Fruit fly (Drosophila melanogaster) whole organism, wandering third instar larva: ENCODE measurements around the gene CG4270.
A peak's percentile ranks its signal among the peaks of the same experiment; 100 is the strongest.

Source experiments
- Abd-B ChIP-seq: fragments of >200 bp; optimal IDR thresholded peaks from 2 replicates; lab custom pipeline; 2017; ENCODE audit warnings: missing biosample characterization, missing genetic modification characterization
- CG32264 ChIP-seq: fragments of 200-800 bp; sonication (Bioruptor generic); optimal IDR thresholded peaks from 2 replicates; lab custom pipeline; 2016; ENCODE audit warnings: missing biosample characterization, missing genetic modification characterization
- CG9705 ChIP-seq: fragments of 200-800 bp; sonication (Bioruptor generic); optimal IDR thresholded peaks from 2 replicates; lab custom pipeline; 2018; ENCODE audit warnings: missing biosample characterization, mild to moderate bottlenecking, missing genetic modification characterization
- CrebA ChIP-seq: fragments of 200-800 bp; sonication (Bioruptor generic); optimal IDR thresholded peaks from 2 replicates; lab custom pipeline; 2016; ENCODE audit warnings: missing biosample characterization, mild to moderate bottlenecking, missing genetic modification characterization, borderline replicate concordance
- Dfd ChIP-seq: fragments of >200 bp; optimal IDR thresholded peaks from 2 replicates; lab custom pipeline; 2017; ENCODE audit warnings: missing biosample characterization, missing genetic modification characterization
- Dif ChIP-seq: fragments of 200-275, 200-300 bp; sonication (Bioruptor generic); optimal IDR thresholded peaks from 2 replicates; lab custom pipeline; 2018; ENCODE audit warnings: missing biosample characterization, missing genetic modification characterization; ENCODE audit not compliant: partially characterized antibody
- GATAd ChIP-seq: sonication (Bioruptor generic); optimal IDR thresholded peaks from 2 replicates; lab custom pipeline; 2016; ENCODE audit warnings: missing biosample characterization, missing genetic modification characterization
- HLH106 ChIP-seq: fragments of 200-800 bp; optimal IDR thresholded peaks from 3 replicates; lab custom pipeline; 2019; ENCODE audit warnings: missing biosample characterization, mild to moderate bottlenecking, missing genetic modification characterization, moderate library complexity
- Hnf4 ChIP-seq: fragments of 200-800 bp; sonication (Bioruptor generic); optimal IDR thresholded peaks from 2 replicates; lab custom pipeline; 2016; ENCODE audit warnings: missing biosample characterization, mild to moderate bottlenecking, missing genetic modification characterization
- Hr78 ChIP-seq: fragments of >200 bp; optimal IDR thresholded peaks from 2 replicates; lab custom pipeline; 2017; ENCODE audit warnings: missing biosample characterization, missing genetic modification characterization
- Hr83 ChIP-seq: fragments of 200-300 bp; sonication (Bioruptor generic); optimal IDR thresholded peaks from 2 replicates; lab custom pipeline; 2016; ENCODE audit warnings: missing biosample characterization, mild to moderate bottlenecking, missing genetic modification characterization, moderate library complexity; ENCODE audit not compliant: poor library complexity, severe bottlenecking
- Jra ChIP-seq: sonication (Bioruptor generic); optimal IDR thresholded peaks from 2 replicates; lab custom pipeline; 2016; ENCODE audit warnings: missing biosample characterization, missing genetic modification characterization
- Mio ChIP-seq: sonication (Bioruptor generic); optimal IDR thresholded peaks from 2 replicates; lab custom pipeline; 2016; ENCODE audit warnings: missing biosample characterization, missing genetic modification characterization
- Myc ChIP-seq: fragments of >200 bp; optimal IDR thresholded peaks from 2 replicates; lab custom pipeline; 2017
- N ChIP-seq: fragments of >200 bp; optimal IDR thresholded peaks from 2 replicates; lab custom pipeline; 2018; ENCODE audit warnings: missing biosample characterization, missing external identifiers, missing genetic modification characterization
- OdsH ChIP-seq: fragments of 200-800 bp; sonication (Bioruptor generic); optimal IDR thresholded peaks from 2 replicates; lab custom pipeline; 2016; ENCODE audit warnings: missing biosample characterization, mild to moderate bottlenecking, missing genetic modification characterization
- Rel ChIP-seq, 2 experiments: fragments of 200-800 bp; sonication (Bioruptor generic) in 1 of 2; optimal IDR thresholded peaks; 2 replicates in 1 of 2; 3 replicates in 1 of 2; lab custom pipeline; 2016 to 2019; ENCODE audit warnings: mild to moderate bottlenecking in 2 of 2, missing biosample characterization in 2 of 2, missing genetic modification characterization in 2 of 2, moderate library complexity in 1 of 2
- Sp1 ChIP-seq: fragments of 200-800 bp; sonication (Bioruptor generic); optimal IDR thresholded peaks from 3 replicates; lab custom pipeline; 2019; ENCODE audit warnings: missing biosample characterization, mild to moderate bottlenecking, missing genetic modification characterization, moderate library complexity
- Vsx2 ChIP-seq: fragments of 200-300, 225-300 bp; sonication (Bioruptor generic); optimal IDR thresholded peaks from 2 replicates; lab custom pipeline; 2018; ENCODE audit warnings: missing biosample characterization, missing genetic modification characterization; ENCODE audit not compliant: partially characterized antibody
- br ChIP-seq: fragments of 200-800 bp; sonication (Bioruptor generic); optimal IDR thresholded peaks from 2 replicates; lab custom pipeline; 2016; ENCODE audit warnings: missing biosample characterization, missing genetic modification characterization
- brk ChIP-seq: fragments of 200-800 bp; sonication (Bioruptor generic); optimal IDR thresholded peaks from 2 replicates; lab custom pipeline; 2016; ENCODE audit warnings: missing biosample characterization, mild to moderate bottlenecking, missing genetic modification characterization
- dl ChIP-seq, 2 experiments: fragments of 175-275, 200-275 bp in 1 of 2; fragments of 200-275 bp in 1 of 2; sonication (Bioruptor generic); optimal IDR thresholded peaks; lab custom pipeline; 2018; ENCODE audit warnings: mild to moderate bottlenecking in 2 of 2, missing biosample characterization in 2 of 2, missing genetic modification characterization in 2 of 2, moderate library complexity in 2 of 2; ENCODE audit not compliant: partially characterized antibody in 2 of 2, insufficient read depth in 1 of 2
- dmrt93B ChIP-seq: fragments of 200-800 bp; sonication (Bioruptor generic); optimal IDR thresholded peaks from 2 replicates; lab custom pipeline; 2018; ENCODE audit warnings: missing biosample characterization, mild to moderate bottlenecking, missing genetic modification characterization
- dsf ChIP-seq: sonication (Bioruptor generic); optimal IDR thresholded peaks from 2 replicates; lab custom pipeline; 2016; ENCODE audit warnings: missing biosample characterization, missing genetic modification characterization, borderline replicate concordance
- ey ChIP-seq: fragments of 200-800 bp; sonication (Bioruptor generic); optimal IDR thresholded peaks from 2 replicates; lab custom pipeline; 2016; ENCODE audit warnings: missing biosample characterization, missing genetic modification characterization
- foxo ChIP-seq, 2 experiments: fragments of 200-800 bp; sonication (Bioruptor generic); optimal IDR thresholded peaks; 2 replicates in 1 of 2; 3 replicates in 1 of 2; lab custom pipeline; 2016 to 2017; ENCODE audit warnings: missing biosample characterization in 2 of 2, missing genetic modification characterization in 2 of 2
- fru ChIP-seq: fragments of 200-800 bp; sonication (Bioruptor generic); optimal IDR thresholded peaks from 3 replicates; lab custom pipeline; 2016; ENCODE audit warnings: missing biosample characterization, mild to moderate bottlenecking, missing genetic modification characterization
- h ChIP-seq: fragments of 200-800 bp; sonication (Bioruptor generic); optimal IDR thresholded peaks from 3 replicates; lab custom pipeline; 2016; ENCODE audit warnings: missing biosample characterization, mild to moderate bottlenecking, missing genetic modification characterization
- jim ChIP-seq: fragments of 175-275, 200-325 bp; sonication (Bioruptor generic); optimal IDR thresholded peaks from 2 replicates; lab custom pipeline; 2016; ENCODE audit warnings: missing biosample characterization, mild to moderate bottlenecking, missing genetic modification characterization
- lola ChIP-seq: fragments of >200 bp; optimal IDR thresholded peaks from 2 replicates; lab custom pipeline; 2017; ENCODE audit warnings: missing biosample characterization, missing genetic modification characterization
- pan ChIP-seq: fragments of >200 bp; optimal IDR thresholded peaks from 2 replicates; lab custom pipeline; 2017
- psq ChIP-seq: fragments of 200-800 bp; sonication (Bioruptor generic); optimal IDR thresholded peaks from 3 replicates; lab custom pipeline; 2017; ENCODE audit warnings: missing biosample characterization, mild to moderate bottlenecking, missing genetic modification characterization, moderate library complexity
- rgr ChIP-seq: fragments of 200-800 bp; sonication (Bioruptor generic); optimal IDR thresholded peaks from 3 replicates; lab custom pipeline; 2016; ENCODE audit warnings: missing biosample characterization, mild to moderate bottlenecking, missing genetic modification characterization
- sage ChIP-seq: fragments of 200-800 bp; sonication (Bioruptor generic); optimal IDR thresholded peaks from 2 replicates; lab custom pipeline; 2016; ENCODE audit warnings: missing biosample characterization, mild to moderate bottlenecking, missing genetic modification characterization
- sv ChIP-seq: fragments of 200-800 bp; sonication (Bioruptor generic); optimal IDR thresholded peaks from 3 replicates; lab custom pipeline; 2016; ENCODE audit warnings: missing biosample characterization, missing genetic modification characterization
- tai ChIP-seq: sonication (Bioruptor generic); optimal IDR thresholded peaks from 2 replicates; lab custom pipeline; 2016; ENCODE audit warnings: missing biosample characterization, missing genetic modification characterization
- usp ChIP-seq: fragments of >200 bp; optimal IDR thresholded peaks from 2 replicates; lab custom pipeline; 2017; ENCODE audit warnings: missing biosample characterization, missing genetic modification characterization
- woc ChIP-seq: sonication (Bioruptor generic); optimal IDR thresholded peaks from 2 replicates; lab custom pipeline; 2016; ENCODE audit warnings: missing biosample characterization, mild to moderate bottlenecking, missing genetic modification characterization

Gene CG4270

DNA sequence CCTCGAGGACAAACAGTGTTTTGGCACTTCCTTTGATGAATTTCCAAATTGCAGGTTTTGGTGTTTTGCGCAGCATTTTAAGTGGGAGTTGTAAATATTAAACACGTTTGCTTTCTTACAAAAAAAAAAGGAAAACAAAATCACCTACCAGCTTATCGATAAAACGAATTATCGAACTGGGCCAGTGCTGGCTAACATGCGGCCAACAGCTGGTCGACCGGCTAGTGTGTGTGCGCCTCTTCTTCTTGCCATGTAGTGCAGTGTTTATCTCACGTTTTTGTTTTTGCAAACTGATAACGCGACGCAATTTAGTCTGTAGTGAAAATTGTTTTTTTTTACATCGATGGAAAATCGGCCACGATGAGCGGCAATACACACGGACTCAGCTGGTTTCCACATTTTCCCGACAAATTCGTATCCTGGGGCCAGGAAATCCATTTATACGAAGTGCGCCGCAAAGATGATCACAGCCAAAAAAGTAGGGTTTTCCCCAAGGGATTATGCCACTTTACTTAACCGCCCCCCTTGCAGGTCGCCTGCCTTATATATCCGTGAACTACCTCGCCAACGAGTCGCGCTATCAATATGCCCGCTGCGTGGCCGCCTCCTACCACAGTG, 46.1 kb upstream of the CG4270 start, which contains the start of the genes CG15386, CG42371 and mio:
Gene CG15386 (minus strand): TSS at position 180 of the 618 bp plus-strand sequence.
Gene CG42371 (minus strand): TSS at position 180 of the 618 bp plus-strand sequence.
Gene mio (plus strand): TSS at position 224 of the 618 bp plus-strand sequence.
- TF ChIP-seq brk = no peak
- TF ChIP-seq pan (lab: Kevin White, UChicago) = no peak
- peak; percentile 83 for TF ChIP-seq Hr83
- TF ChIP-seq Mio = no peak
- no peak for TF ChIP-seq CG9705 (GFP tag; lab: Kevin White, UChicago)
- TF ChIP-seq Hnf4 (GFP tag; lab: Kevin White, UChicago) = no peak
- TF ChIP-seq psq = peak; percentile 5
- TF ChIP-seq Rel (GFP tag; optimal IDR thresholded peaks at IDR 0.05; lab: Kevin White, UChicago) = no peak
- TF ChIP-seq Rel (tag; optimal IDR thresholded peaks at IDR 0.05; lab: Kevin White, UChicago) = peak; percentile 86
- TF ChIP-seq h (GFP tag; lab: Kevin White, UChicago) = peak; percentile 40
- no peak for TF ChIP-seq tai
- no peak for TF ChIP-seq sage
- no peak for TF ChIP-seq GATAd (GFP tag; lab: Kevin White, UChicago)
- no peak for TF ChIP-seq Myc
- peak; percentile 32 for TF ChIP-seq Sp1 (GFP tag; lab: Kevin White, UChicago)
- TF ChIP-seq br = peak; percentile 55
- TF ChIP-seq ey = peak; percentile 5
- TF ChIP-seq rgr (GFP tag; lab: Kevin White, UChicago) = peak; percentile 52
- TF ChIP-seq sv (GFP tag; lab: Kevin White, UChicago) = no peak
- no peak for TF ChIP-seq dmrt93B (GFP tag; lab: Kevin White, UChicago)
- no peak for TF ChIP-seq woc (GFP tag; lab: Kevin White, UChicago)
- no peak for TF ChIP-seq dsf (GFP tag; lab: Kevin White, UChicago)
- TF ChIP-seq lola (GFP tag; lab: Kevin White, UChicago) = no peak
- no peak for TF ChIP-seq fru (GFP tag; lab: Kevin White, UChicago)
- TF ChIP-seq N (GFP tag; lab: Kevin White, UChicago) = no peak
- peak in 1 of 2 experiments; percentile 41 for TF ChIP-seq foxo (GFP tag; optimal IDR thresholded peaks at IDR 0.05; lab: Kevin White, UChicago)
- TF ChIP-seq OdsH (GFP tag; lab: Kevin White, UChicago) = peak; percentile 14
- peak in 1 of 2 experiments; percentile 22 for TF ChIP-seq dl (GFP tag; optimal IDR thresholded peaks at IDR 0.05; lab: Kevin White, UChicago; ENCODE audit: insufficient read depth in 1 of 2, partially characterized antibody in 2 of 2)
- peak; percentile 70 for TF ChIP-seq jim
- peak; percentile 8 for TF ChIP-seq Dif (GFP tag; lab: Kevin White, UChicago)
- TF ChIP-seq, all 38 proteins: peak for 13

DNA sequence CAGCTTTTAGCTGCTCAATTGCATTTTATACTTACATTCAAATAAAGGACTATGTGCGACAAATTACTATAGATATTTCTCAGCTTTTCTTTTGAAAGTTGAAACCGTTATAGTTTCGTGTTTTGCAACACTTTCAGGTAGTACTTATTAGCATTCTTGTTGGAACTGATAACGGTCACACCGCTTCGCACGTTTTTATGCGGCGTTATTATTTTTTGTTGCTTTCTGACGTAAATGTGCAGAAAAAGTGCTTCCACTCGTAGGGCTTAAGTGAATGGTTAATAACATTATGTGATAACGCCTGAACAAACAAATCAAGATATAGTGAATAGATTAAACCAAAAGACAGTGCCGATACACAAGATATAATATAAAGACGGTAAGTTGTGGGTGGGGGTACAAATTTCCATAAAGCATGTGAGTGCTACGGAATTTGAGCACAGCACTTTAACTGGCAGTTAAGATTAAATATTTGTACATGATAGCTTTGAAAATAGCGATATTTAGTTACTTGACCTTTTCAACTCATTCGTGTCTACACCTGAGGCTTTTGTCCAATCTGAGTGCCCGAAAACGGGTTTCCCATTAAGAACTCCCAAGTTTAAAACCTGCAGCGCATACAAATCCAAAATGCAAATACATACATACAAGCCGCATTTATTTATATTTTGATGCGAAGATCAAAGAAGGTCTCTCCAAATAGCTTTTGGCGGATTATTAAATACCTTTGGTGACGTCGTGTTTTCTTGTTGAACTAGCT, 42.5 kb upstream of the CG4270 start, which contains the start of gene papi:
Gene papi (plus strand): TSS at position 176 of the 760 bp plus-strand sequence.
- no peak for TF ChIP-seq psq
- TF ChIP-seq rgr (GFP tag; lab: Kevin White, UChicago) = peak; percentile 66
- no peak for TF ChIP-seq Rel (GFP tag; optimal IDR thresholded peaks at IDR 0.05; lab: Kevin White, UChicago)
- peak; percentile 68 for TF ChIP-seq Rel (tag; optimal IDR thresholded peaks at IDR 0.05; lab: Kevin White, UChicago)
- TF ChIP-seq, all 38 proteins: peak for 2

DNA sequence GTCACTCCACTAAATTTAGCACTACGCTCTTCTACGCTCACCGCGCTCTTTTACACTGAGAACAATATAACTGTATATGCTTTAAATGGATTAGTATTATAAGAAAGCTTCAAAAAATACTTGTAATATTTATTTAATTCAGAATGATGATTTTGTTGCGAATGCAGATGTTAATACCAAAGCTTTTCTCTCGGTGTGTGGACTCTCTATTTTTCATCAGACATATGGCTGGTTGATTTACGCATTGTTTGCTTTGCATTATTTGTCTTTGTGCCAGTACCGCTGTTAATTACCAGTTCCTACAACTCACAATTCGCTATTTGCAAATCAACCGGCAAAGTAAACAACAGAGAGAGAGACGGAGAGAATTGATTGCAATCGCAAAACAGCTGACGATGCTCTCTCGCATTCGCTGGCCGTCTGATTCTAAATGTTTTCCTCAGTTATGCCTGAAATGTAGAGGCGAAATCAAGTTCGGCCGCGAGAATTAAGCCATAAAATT, 41.5 kb upstream of the CG4270 start:
- TF ChIP-seq Dfd (GFP tag; lab: Kevin White, UChicago) = no peak
- peak; percentile 86 for TF ChIP-seq Mio
- peak; percentile 96 for TF ChIP-seq sage
- peak; percentile 97 for TF ChIP-seq tai
- peak; percentile 96 for TF ChIP-seq GATAd (GFP tag; lab: Kevin White, UChicago)
- TF ChIP-seq woc (GFP tag; lab: Kevin White, UChicago) = peak; percentile 93
- no peak for TF ChIP-seq Hr78 (GFP tag; lab: Kevin White, UChicago)
- peak; percentile 54 to 79 for TF ChIP-seq dl (GFP tag; optimal IDR thresholded peaks at IDR 0.05; lab: Kevin White, UChicago; ENCODE audit: insufficient read depth in 1 of 2, partially characterized antibody in 2 of 2)
- TF ChIP-seq Rel (GFP tag; optimal IDR thresholded peaks at IDR 0.05; lab: Kevin White, UChicago) = peak; percentile 87
- peak; percentile 88 for TF ChIP-seq Rel (tag; optimal IDR thresholded peaks at IDR 0.05; lab: Kevin White, UChicago)
- no peak for TF ChIP-seq usp (GFP tag; lab: Kevin White, UChicago)
- peak; percentile 99 for TF ChIP-seq OdsH (GFP tag; lab: Kevin White, UChicago)
- no peak for TF ChIP-seq CrebA (GFP tag; lab: Kevin White, UChicago)
- peak; percentile 99 for TF ChIP-seq h (GFP tag; lab: Kevin White, UChicago)
- peak; percentile 78 for TF ChIP-seq Dif (GFP tag; lab: Kevin White, UChicago)
- peak; percentile 95 for TF ChIP-seq CG32264 (GFP tag; lab: Kevin White, UChicago)
- TF ChIP-seq lola (GFP tag; lab: Kevin White, UChicago) = no peak
- TF ChIP-seq CG9705 (GFP tag; lab: Kevin White, UChicago) = peak; percentile 89
- peak; percentile 85 to 98 for TF ChIP-seq foxo (GFP tag; optimal IDR thresholded peaks at IDR 0.05; lab: Kevin White, UChicago)
- TF ChIP-seq rgr (GFP tag; lab: Kevin White, UChicago) = peak; percentile 99
- peak; percentile 98 for TF ChIP-seq brk
- TF ChIP-seq Vsx2 (GFP tag; lab: Kevin White, UChicago) = no peak
- TF ChIP-seq Sp1 (GFP tag; lab: Kevin White, UChicago) = peak; percentile 99
- TF ChIP-seq fru (GFP tag; lab: Kevin White, UChicago) = peak; percentile 98
- peak; percentile 99 for TF ChIP-seq Hnf4 (GFP tag; lab: Kevin White, UChicago)
- no peak for TF ChIP-seq Myc
- TF ChIP-seq Jra (GFP tag; lab: Kevin White, UChicago) = peak; percentile 98
- peak; percentile 100 for TF ChIP-seq Hr83
- TF ChIP-seq sv (GFP tag; lab: Kevin White, UChicago) = peak; percentile 89
- TF ChIP-seq Abd-B (GFP tag; lab: Kevin White, UChicago) = no peak
- TF ChIP-seq HLH106 (tag; lab: Kevin White, UChicago) = peak; percentile 97
- peak; percentile 98 for TF ChIP-seq ey
- TF ChIP-seq dmrt93B (GFP tag; lab: Kevin White, UChicago) = peak; percentile 89
